Fruit fly (Drosophila melanogaster) whole organism, embryonic: ENCODE data around the gene halo.

Source experiments
- Blimp-1 ChIP-seq: fragments of 200-800 bp; sonication (Bioruptor generic); optimal IDR thresholded peaks from 3 replicates; lab custom pipeline; 2018; ENCODE audit warnings: missing biosample characterization, missing genetic modification characterization, mild to moderate bottlenecking, moderate library complexity, missing genetic modification reagents
- CG10462 ChIP-seq: fragments of 200-800 bp; sonication (Bioruptor generic); optimal IDR thresholded peaks from 2 replicates; lab custom pipeline; 2016; ENCODE audit warnings: missing biosample characterization, missing genetic modification characterization
- CG10979 ChIP-seq: fragments of 200-800 bp; sonication (Bioruptor generic); optimal IDR thresholded peaks from 2 replicates; lab custom pipeline; 2018; ENCODE audit warnings: missing biosample characterization, mild to moderate bottlenecking, missing genetic modification characterization, moderate library complexity
- CG12155 ChIP-seq: fragments of 200-800 bp; sonication (Bioruptor generic); optimal IDR thresholded peaks from 3 replicates; lab custom pipeline; 2016; ENCODE audit warnings: missing biosample characterization, missing genetic modification characterization
- CG12236 ChIP-seq: fragments of 200-800 bp; sonication (Bioruptor generic); optimal IDR thresholded peaks from 2 replicates; lab custom pipeline; 2016; ENCODE audit warnings: missing biosample characterization, missing genetic modification characterization
- CG12299 ChIP-seq: fragments of 200-800 bp; sonication (Bioruptor generic); optimal IDR thresholded peaks from 2 replicates; lab custom pipeline; 2018; ENCODE audit warnings: missing biosample characterization, mild to moderate bottlenecking, missing genetic modification characterization
- CG12391 ChIP-seq: fragments of 200-800 bp; sonication (Bioruptor generic); optimal IDR thresholded peaks from 3 replicates; lab custom pipeline; 2018; ENCODE audit warnings: missing biosample characterization, mild to moderate bottlenecking, missing genetic modification characterization, moderate library complexity
- CG13287 ChIP-seq: fragments of 200-800 bp; sonication (Bioruptor generic); IDR thresholded peaks from 2 replicates; pipeline ENCODE4 v1.3.6; 2022; ENCODE audit warnings: missing biosample characterization, missing genetic modification characterization; ENCODE audit not compliant: partially characterized antibody
- CG13296 ChIP-seq: fragments of 200-800 bp; sonication (Bioruptor generic); optimal IDR thresholded peaks from 3 replicates; lab custom pipeline; 2018; ENCODE audit warnings: missing biosample characterization, mild to moderate bottlenecking, missing genetic modification characterization
- CG14441 ChIP-seq: fragments of 200-800 bp; sonication (Bioruptor generic); IDR thresholded peaks from 2 replicates; pipeline ENCODE4 v1.3.6; 2022; ENCODE audit warnings: missing biosample characterization, missing genetic modification characterization
- CG1603 ChIP-seq: fragments of 200-800 bp; sonication (Bioruptor generic); optimal IDR thresholded peaks from 2 replicates; lab custom pipeline; 2019; ENCODE audit warnings: missing biosample characterization, mild to moderate bottlenecking, missing genetic modification characterization, moderate library complexity
- CG1647 ChIP-seq: fragments of 200-800 bp; sonication (Bioruptor generic); optimal IDR thresholded peaks from 3 replicates; lab custom pipeline; 2016; ENCODE audit warnings: missing biosample characterization, missing genetic modification characterization
- CG18599 ChIP-seq: fragments of 200-800 bp; sonication (Bioruptor generic); optimal IDR thresholded peaks from 3 replicates; lab custom pipeline; 2017; ENCODE audit warnings: missing biosample characterization, missing genetic modification characterization, mild to moderate bottlenecking, moderate library complexity, missing genetic modification reagents
- CG2202 ChIP-seq: fragments of 200-800 bp; sonication (Bioruptor generic); optimal IDR thresholded peaks from 2 replicates; lab custom pipeline; 2018; ENCODE audit warnings: missing biosample characterization, mild to moderate bottlenecking, missing genetic modification characterization
- CG2889 ChIP-seq: fragments of 200-800 bp; sonication (Bioruptor generic); IDR thresholded peaks from 3 replicates; pipeline ENCODE4 v1.3.6; 2022; ENCODE audit warnings: missing biosample characterization, missing genetic modification characterization
- CG30403 ChIP-seq: fragments of 200-800 bp; sonication (Bioruptor generic); optimal IDR thresholded peaks from 3 replicates; lab custom pipeline; 2016; ENCODE audit warnings: missing biosample characterization, missing genetic modification characterization
- CG42726 ChIP-seq: fragments of 200-800 bp; sonication (Bioruptor generic); IDR thresholded peaks from 2 replicates; pipeline ENCODE4 v1.3.6; 2022; ENCODE audit warnings: missing biosample characterization, missing genetic modification characterization; ENCODE audit not compliant: partially characterized antibody
- CG4820 ChIP-seq: fragments of 200-800 bp; sonication (Bioruptor generic); optimal IDR thresholded peaks from 3 replicates; lab custom pipeline; 2016; ENCODE audit warnings: missing biosample characterization, missing genetic modification characterization
- CG6791 ChIP-seq: fragments of 200-800 bp; sonication (Bioruptor generic); IDR thresholded peaks from 3 replicates; pipeline ENCODE4 v1.3.6; 2022; ENCODE audit warnings: missing biosample characterization, missing genetic modification characterization; ENCODE audit not compliant: partially characterized antibody
- CG8388 ChIP-seq: fragments of 200-800 bp; sonication (Bioruptor generic); optimal IDR thresholded peaks from 2 replicates; lab custom pipeline; 2019; ENCODE audit warnings: missing biosample characterization, mild to moderate bottlenecking, missing genetic modification characterization, moderate library complexity
- CG9727 ChIP-seq: fragments of 200-800 bp; sonication (Bioruptor generic); optimal IDR thresholded peaks from 3 replicates; lab custom pipeline; 2017; ENCODE audit warnings: missing biosample characterization, mild to moderate bottlenecking, missing genetic modification characterization
- D19A ChIP-seq: fragments of 200-800 bp; optimal IDR thresholded peaks from 3 replicates; lab custom pipeline; 2019; ENCODE audit warnings: missing biosample characterization, mild to moderate bottlenecking, missing genetic modification characterization, moderate library complexity
- Dbx ChIP-seq: fragments of 200-800 bp; sonication (Bioruptor generic); IDR thresholded peaks from 3 replicates; pipeline ENCODE4 v1.3.6; 2022; ENCODE audit warnings: missing biosample characterization, missing genetic modification characterization
- Deaf1 ChIP-seq: fragments of 200-800 bp; optimal IDR thresholded peaks from 3 replicates; lab custom pipeline; 2019; ENCODE audit warnings: missing biosample characterization, mild to moderate bottlenecking, missing genetic modification characterization, moderate library complexity
- HLHmδ ChIP-seq: fragments of 200-800 bp; sonication (Bioruptor generic); optimal IDR thresholded peaks from 2 replicates; lab custom pipeline; 2018; ENCODE audit warnings: missing biosample characterization, mild to moderate bottlenecking, missing genetic modification characterization, moderate library complexity
- Hr51 ChIP-seq, 2 experiments: fragments of 200-800 bp; sonication (Bioruptor generic); optimal IDR thresholded peaks; 2 replicates in 1 of 2; 3 replicates in 1 of 2; lab custom pipeline; 2016 to 2018; ENCODE audit warnings: missing biosample characterization in 2 of 2, missing genetic modification characterization in 2 of 2, mild to moderate bottlenecking in 1 of 2, moderate library complexity in 1 of 2
- Max ChIP-seq: fragments of 200-800 bp; sonication (Bioruptor generic); optimal IDR thresholded peaks from 2 replicates; lab custom pipeline; 2016; ENCODE audit warnings: missing biosample characterization, mild to moderate bottlenecking, missing genetic modification characterization
- NK7.1 ChIP-seq: fragments of 200-800 bp; sonication (Bioruptor generic); optimal IDR thresholded peaks from 3 replicates; lab custom pipeline; 2016; ENCODE audit warnings: missing biosample characterization, missing genetic modification characterization
- Oaz ChIP-seq: fragments of 200-800 bp; sonication (Bioruptor generic); IDR thresholded peaks from 2 replicates; pipeline ENCODE4 v1.3.6; 2022; ENCODE audit warnings: missing biosample characterization, missing genetic modification characterization
- Sry-β ChIP-seq: fragments of 200-800 bp; sonication (Bioruptor generic); optimal IDR thresholded peaks from 2 replicates; lab custom pipeline; 2018; ENCODE audit warnings: missing biosample characterization, mild to moderate bottlenecking, missing genetic modification characterization, moderate library complexity
- Ssrp ChIP-seq: fragments of 200-800 bp; sonication (Bioruptor generic); optimal IDR thresholded peaks from 2 replicates; lab custom pipeline; 2018; ENCODE audit warnings: missing biosample characterization, mild to moderate bottlenecking, missing genetic modification characterization, moderate library complexity
- Vsx1 ChIP-seq: fragments of 200-800 bp; sonication (Bioruptor generic); optimal IDR thresholded peaks from 2 replicates; lab custom pipeline; 2017; ENCODE audit warnings: missing biosample characterization, mild to moderate bottlenecking, missing genetic modification characterization, missing genetic modification reagents
- YL-1 ChIP-seq: fragments of 200-800 bp; sonication (Bioruptor generic); optimal IDR thresholded peaks from 3 replicates; lab custom pipeline; 2017; ENCODE audit warnings: missing biosample characterization, mild to moderate bottlenecking, missing genetic modification characterization
- ab ChIP-seq: fragments of 200-800 bp; sonication (Bioruptor generic); optimal IDR thresholded peaks from 2 replicates; lab custom pipeline; 2016; ENCODE audit warnings: missing biosample characterization, missing genetic modification characterization
- chm ChIP-seq: fragments of 200-800 bp; sonication (Bioruptor generic); IDR thresholded peaks from 2 replicates; pipeline ENCODE4 v1.3.6; 2022; ENCODE audit warnings: missing biosample characterization, missing genetic modification characterization
- dysf ChIP-seq: fragments of 200-800 bp; sonication (Bioruptor generic); IDR thresholded peaks from 3 replicates; pipeline ENCODE4 v1.3.6; 2022; ENCODE audit warnings: missing biosample characterization, missing genetic modification characterization
- grau ChIP-seq: fragments of 200-800 bp; optimal IDR thresholded peaks from 3 replicates; lab custom pipeline; 2019; ENCODE audit warnings: missing biosample characterization, mild to moderate bottlenecking, missing genetic modification characterization, moderate library complexity
- gsb ChIP-seq: fragments of 200-800 bp; sonication (Bioruptor generic); IDR thresholded peaks from 2 replicates; pipeline ENCODE4 v1.3.6; 2022; ENCODE audit warnings: missing biosample characterization, missing genetic modification characterization
- hth ChIP-seq: fragments of >200 bp; optimal IDR thresholded peaks from 2 replicates; lab custom pipeline; 2017; ENCODE audit warnings: inconsistent platforms
- kay ChIP-seq: fragments of 200-800 bp; sonication (Bioruptor generic); optimal IDR thresholded peaks from 2 replicates; lab custom pipeline; 2016; ENCODE audit warnings: missing biosample characterization, missing genetic modification characterization
- maf-S ChIP-seq: fragments of 200-800 bp; sonication (Bioruptor generic); optimal IDR thresholded peaks from 2 replicates; lab custom pipeline; 2016; ENCODE audit warnings: missing biosample characterization, missing genetic modification characterization
- mirr ChIP-seq: fragments of 200-800 bp; sonication (Bioruptor generic); optimal IDR thresholded peaks from 3 replicates; lab custom pipeline; 2018; ENCODE audit warnings: missing biosample characterization, mild to moderate bottlenecking, missing genetic modification characterization
- nau ChIP-seq: fragments of 200-800 bp; sonication (Bioruptor generic); optimal IDR thresholded peaks from 3 replicates; lab custom pipeline; 2017; ENCODE audit warnings: missing biosample characterization, mild to moderate bottlenecking, missing genetic modification characterization, missing genetic modification reagents
- nmo ChIP-seq: fragments of 200-800 bp; sonication (Bioruptor generic); optimal IDR thresholded peaks from 2 replicates; lab custom pipeline; 2018; ENCODE audit warnings: missing biosample characterization, mild to moderate bottlenecking, missing genetic modification characterization, moderate library complexity
- odd ChIP-seq: fragments of 200-800 bp; sonication (Bioruptor generic); optimal IDR thresholded peaks from 2 replicates; lab custom pipeline; 2017; ENCODE audit warnings: missing biosample characterization, mild to moderate bottlenecking, missing genetic modification characterization
- pita ChIP-seq: fragments of 200-800 bp; sonication (Bioruptor generic); optimal IDR thresholded peaks from 2 replicates; lab custom pipeline; 2017; ENCODE audit warnings: missing biosample characterization, mild to moderate bottlenecking, missing genetic modification characterization
- pnt ChIP-seq: fragments of 200-800 bp; sonication (Bioruptor generic); optimal IDR thresholded peaks from 3 replicates; lab custom pipeline; 2016; ENCODE audit warnings: missing biosample characterization, missing genetic modification characterization
- slp2 ChIP-seq: fragments of 200-800 bp; sonication (Bioruptor generic); optimal IDR thresholded peaks from 2 replicates; lab custom pipeline; 2016; ENCODE audit warnings: missing biosample characterization, missing genetic modification characterization
- tin ChIP-seq: fragments of 200-800 bp; sonication (Bioruptor generic); optimal IDR thresholded peaks from 3 replicates; lab custom pipeline; 2016; ENCODE audit warnings: missing biosample characterization, missing genetic modification characterization
- wek ChIP-seq: fragments of 200-800 bp; sonication (Bioruptor generic); optimal IDR thresholded peaks from 3 replicates; lab custom pipeline; 2018; ENCODE audit warnings: missing biosample characterization, mild to moderate bottlenecking, missing genetic modification characterization, moderate library complexity
- zen2 ChIP-seq: fragments of 200-800 bp; sonication (Bioruptor generic); IDR thresholded peaks from 3 replicates; pipeline ENCODE4 v1.3.6; 2022; ENCODE audit warnings: missing biosample characterization, missing genetic modification characterization; ENCODE audit not compliant: partially characterized antibody

halo gene

DNA sequence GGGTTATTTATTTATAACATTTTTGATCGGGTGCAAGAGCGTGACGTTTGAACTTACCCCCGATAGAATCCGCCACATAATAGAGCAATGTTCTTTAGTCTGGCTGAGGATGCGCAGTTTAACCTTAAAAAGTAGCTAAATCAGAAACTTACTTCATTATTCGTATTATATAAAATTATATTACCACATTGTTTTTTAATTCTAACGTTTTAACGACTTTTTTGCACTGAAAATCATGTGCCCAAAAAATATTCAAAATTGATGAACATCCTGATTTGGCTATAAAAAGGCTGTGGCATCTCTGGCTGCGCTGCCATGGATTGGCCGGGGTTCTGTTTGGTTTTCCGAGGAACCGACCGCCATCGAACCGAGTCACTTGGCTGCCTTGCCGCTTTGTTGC, 47.9 kb downstream of the halo start (continued):
- peak; percentile 24 for TF ChIP-seq CG18599 (GFP tag; lab: Kevin White, UChicago)
- no peak for TF ChIP-seq CG2889 (GFP tag; lab: Robert Waterston, UW)
- TF ChIP-seq nmo: peak; percentile 20
- TF ChIP-seq odd (GFP tag; lab: Kevin White, UChicago): no peak
- peak; percentile 47 for TF ChIP-seq CG9727 (GFP tag; lab: Kevin White, UChicago)
- TF ChIP-seq CG6791: no peak
- TF ChIP-seq CG12155 (GFP tag; lab: Kevin White, UChicago): no peak
- TF ChIP-seq Dbx (GFP tag; lab: Robert Waterston, UW): no peak
- TF ChIP-seq CG13296 (GFP tag; lab: Kevin White, UChicago): no peak
- TF ChIP-seq kay (GFP tag; lab: Kevin White, UChicago): no peak
- no peak for TF ChIP-seq CG12236 (GFP tag; lab: Kevin White, UChicago)
- TF ChIP-seq CG13287 (GFP tag; lab: Robert Waterston, UW): no peak
- TF ChIP-seq wek: no peak
- no peak for TF ChIP-seq zen2
- no peak for TF ChIP-seq maf-S (GFP tag; lab: Kevin White, UChicago)
- no peak for TF ChIP-seq CG1647 (GFP tag; lab: Kevin White, UChicago)
- TF ChIP-seq CG30403 (GFP tag; lab: Kevin White, UChicago): peak; percentile 20
- TF ChIP-seq Ssrp (tag; lab: Kevin White, UChicago): peak; percentile 22
- no peak for TF ChIP-seq CG4820
- TF ChIP-seq CG12391: peak; percentile 38
- TF ChIP-seq slp2 (GFP tag; lab: Kevin White, UChicago): no peak
- TF ChIP-seq pnt (GFP tag; lab: Kevin White, UChicago): no peak
- TF ChIP-seq grau (tag; lab: Kevin White, UChicago): peak; percentile 20
- no peak for TF ChIP-seq gsb (GFP tag; lab: Robert Waterston, UW)
- 0 out of 3 replicates have a peak, but pooled peaks have one; percentile 23 for TF ChIP-seq dysf (GFP tag; lab: Robert Waterston, UW)
- TF ChIP-seq CG42726 (GFP tag; lab: Robert Waterston, UW): no peak
- TF ChIP-seq tin (GFP tag; lab: Kevin White, UChicago): no peak
- no peak for TF ChIP-seq mirr (GFP tag; lab: Kevin White, UChicago)
- TF ChIP-seq CG12299 (tag; lab: Kevin White, UChicago): no peak
- no peak for TF ChIP-seq Oaz (GFP tag; lab: Robert Waterston, UW)
- peak; percentile 4 for TF ChIP-seq CG2202
- TF ChIP-seq Max (GFP tag; lab: Kevin White, UChicago): no peak
- TF ChIP-seq ab: no peak
- no peak for TF ChIP-seq HLHmδ (GFP tag; lab: Kevin White, UChicago)
- peak; percentile 39 for TF ChIP-seq Deaf1 (tag; lab: Kevin White, UChicago)
- peak in 1 of 2 experiments; percentile 20 for TF ChIP-seq Hr51 (GFP tag; optimal IDR thresholded peaks at IDR 0.05; lab: Kevin White, UChicago)
- peak; percentile 17 for TF ChIP-seq CG10979
- no peak for TF ChIP-seq chm (GFP tag; lab: Robert Waterston, UW)
- peak; percentile 16 for TF ChIP-seq Vsx1 (GFP tag; lab: Kevin White, UChicago)
- TF ChIP-seq CG1603 (tag; lab: Kevin White, UChicago): peak; percentile 7
- no peak for TF ChIP-seq pita (GFP tag; lab: Kevin White, UChicago)
- TF ChIP-seq Blimp-1: peak; percentile 41
- TF ChIP-seq CG14441 (GFP tag; lab: Robert Waterston, UW): no peak
- no peak for TF ChIP-seq NK7.1 (GFP tag; lab: Kevin White, UChicago)
- TF ChIP-seq CG10462: no peak
- TF ChIP-seq CG8388: peak; percentile 0
- no peak for TF ChIP-seq hth (lab: Kevin White, UChicago)
- peak; percentile 30 for TF ChIP-seq D19A (tag; lab: Kevin White, UChicago)
- TF ChIP-seq YL-1: no peak
- TF ChIP-seq nau: no peak
- TF ChIP-seq Sry-β (GFP tag; lab: Kevin White, UChicago): peak; percentile 90
